Worm (Caenorhabditis elegans) whole organism, L3 larva: Measurements from ENCODE around the gene F53A3.7.

Experiments
- R02D3.7 ChIP-seq: fragments of 150-350 bp; optimal IDR thresholded peaks from 2 replicates; lab custom pipeline; 2014; ENCODE audit warnings: missing biosample characterization, missing genetic modification characterization
- ZK546.5 ChIP-seq: sonication (generic microtip); optimal IDR thresholded peaks from 2 replicates; lab custom pipeline; 2017; ENCODE audit warnings: missing biosample characterization, missing genetic modification characterization
- aly-2 ChIP-seq: fragments of 150-350 bp; optimal IDR thresholded peaks from 2 replicates; lab custom pipeline; 2014; ENCODE audit warnings: missing biosample characterization, missing genetic modification characterization
- ama-1 ChIP-seq: fragments of 150-350 bp; optimal IDR thresholded peaks from 2 replicates; lab custom pipeline; 2018
- ceh-16 ChIP-seq: sonication (generic microtip); optimal IDR thresholded peaks from 2 replicates; lab custom pipeline; 2017; ENCODE audit warnings: missing biosample characterization, missing genetic modification characterization
- ceh-28 ChIP-seq: fragments of 150-350 bp; optimal IDR thresholded peaks from 2 replicates; lab custom pipeline; 2014; ENCODE audit warnings: missing biosample characterization, missing genetic modification reagents, missing genetic modification characterization
- ceh-82 ChIP-seq: fragments of 150-350 bp; optimal IDR thresholded peaks from 2 replicates; lab custom pipeline; 2014; ENCODE audit warnings: missing biosample characterization, missing genetic modification characterization
- ceh-9 ChIP-seq: sonication (generic microtip); optimal IDR thresholded peaks from 2 replicates; lab custom pipeline; 2018; ENCODE audit warnings: missing biosample characterization, missing genetic modification characterization
- daf-12 ChIP-seq: fragments of 150-350 bp; optimal IDR thresholded peaks from 2 replicates; lab custom pipeline; 2014; ENCODE audit warnings: missing biosample characterization, missing genetic modification reagents, missing genetic modification characterization
- egl-27 ChIP-seq: sonication (generic microtip); optimal IDR thresholded peaks from 4 replicates; lab custom pipeline; 2017; ENCODE audit warnings: missing biosample characterization, missing genetic modification reagents, missing genetic modification characterization
- egl-5 ChIP-seq: fragments of 150-350 bp; optimal IDR thresholded peaks from 2 replicates; lab custom pipeline; 2017; ENCODE audit warnings: missing biosample characterization, missing genetic modification reagents, missing genetic modification characterization, inconsistent platforms
- elt-1 ChIP-seq: fragments of 150-350 bp; optimal IDR thresholded peaks from 2 replicates; lab custom pipeline; 2014; ENCODE audit warnings: missing biosample characterization, missing genetic modification characterization
- elt-2 ChIP-seq: sonication (generic microtip); optimal IDR thresholded peaks from 2 replicates; lab custom pipeline; 2016; ENCODE audit warnings: missing genetic modification reagents, mild to moderate bottlenecking, missing genetic modification characterization, missing compliant biosample characterization
- elt-3 ChIP-seq, 3 experiments: fragments of 150-350 bp in 1 of 3; sonication (generic microtip) in 2 of 3; optimal IDR thresholded peaks; 2 replicates in 2 of 3; 4 replicates in 1 of 3; lab custom pipeline; 2014 to 2017; ENCODE audit warnings: missing biosample characterization in 3 of 3, missing genetic modification characterization in 3 of 3
- eor-1 ChIP-seq, 2 experiments: fragments of 150-350 bp; optimal IDR thresholded peaks; 2 replicates each; lab custom pipeline; 2014 to 2018; ENCODE audit warnings: missing biosample characterization in 2 of 2, missing genetic modification characterization in 2 of 2
- fkh-10 ChIP-seq: sonication (generic microtip); optimal IDR thresholded peaks from 2 replicates; lab custom pipeline; 2017; ENCODE audit warnings: missing biosample characterization, missing genetic modification reagents, missing genetic modification characterization
- fkh-2 ChIP-seq: fragments of 150-350 bp; optimal IDR thresholded peaks from 2 replicates; lab custom pipeline; 2014; ENCODE audit warnings: missing biosample characterization, missing genetic modification reagents, missing genetic modification characterization
- fos-1 ChIP-seq: fragments of 150-350 bp; optimal IDR thresholded peaks from 2 replicates; lab custom pipeline; 2014; ENCODE audit warnings: missing biosample characterization, missing genetic modification characterization
- hmg-11 ChIP-seq: sonication (generic microtip); optimal IDR thresholded peaks from 2 replicates; lab custom pipeline; 2016; ENCODE audit warnings: missing genetic modification characterization, missing compliant biosample characterization
- jun-1 ChIP-seq: fragments of 150-350 bp; optimal IDR thresholded peaks from 2 replicates; lab custom pipeline; 2014; ENCODE audit warnings: missing biosample characterization, missing genetic modification reagents, missing genetic modification characterization
- lin-15B ChIP-seq: fragments of 150-350 bp; optimal IDR thresholded peaks from 2 replicates; lab custom pipeline; 2014; ENCODE audit warnings: missing biosample characterization, missing genetic modification characterization
- lsy-12 ChIP-seq: sonication (generic microtip); optimal IDR thresholded peaks from 2 replicates; lab custom pipeline; 2016; ENCODE audit warnings: mild to moderate bottlenecking, missing genetic modification characterization, missing compliant biosample characterization
- mdl-1 ChIP-seq: fragments of 150-350 bp; optimal IDR thresholded peaks from 2 replicates; lab custom pipeline; 2014; ENCODE audit warnings: missing biosample characterization, missing genetic modification characterization
- mml-1 ChIP-seq: fragments of 150-350 bp; sonication (generic microtip); optimal IDR thresholded peaks from 3 replicates; lab custom pipeline; 2014; ENCODE audit warnings: missing biosample characterization, missing genetic modification characterization
- nfya-1 ChIP-seq: sonication (generic microtip); optimal IDR thresholded peaks from 2 replicates; lab custom pipeline; 2017; ENCODE audit warnings: missing genetic modification characterization, mild to moderate bottlenecking, missing compliant biosample characterization, antibody characterized with exemption, moderate library complexity; ENCODE audit not compliant: insufficient read depth
- nhr-12 ChIP-seq: fragments of 150-350 bp; optimal IDR thresholded peaks from 2 replicates; lab custom pipeline; 2014; ENCODE audit warnings: missing biosample characterization, missing genetic modification characterization
- nhr-23 ChIP-seq: fragments of 150-350 bp; optimal IDR thresholded peaks from 2 replicates; lab custom pipeline; 2014; ENCODE audit warnings: missing biosample characterization, missing genetic modification reagents, missing genetic modification characterization
- nhr-237 ChIP-seq: fragments of 150-350 bp; optimal IDR thresholded peaks from 2 replicates; lab custom pipeline; 2014; ENCODE audit warnings: missing biosample characterization, missing genetic modification characterization
- nhr-25 ChIP-seq: sonication (generic microtip); optimal IDR thresholded peaks from 2 replicates; lab custom pipeline; 2017; ENCODE audit warnings: missing biosample characterization, missing genetic modification characterization
- nhr-28 ChIP-seq: fragments of 150-350 bp; optimal IDR thresholded peaks from 2 replicates; lab custom pipeline; 2014; ENCODE audit warnings: missing biosample characterization, missing genetic modification characterization
- nhr-76 ChIP-seq: fragments of 150-350 bp; sonication (generic microtip); optimal IDR thresholded peaks from 5 replicates; lab custom pipeline; 2014; ENCODE audit warnings: missing biosample characterization, missing genetic modification characterization
- nhr-77 ChIP-seq: fragments of 150-350 bp; optimal IDR thresholded peaks from 2 replicates; lab custom pipeline; 2014; ENCODE audit warnings: missing biosample characterization, missing genetic modification characterization
- pha-4 ChIP-seq: fragments of 150-350 bp; optimal IDR thresholded peaks from 2 replicates; lab custom pipeline; 2014; ENCODE audit warnings: missing biosample characterization, missing genetic modification reagents, missing genetic modification characterization
- pqm-1 ChIP-seq: fragments of 150-350 bp; optimal IDR thresholded peaks from 2 replicates; lab custom pipeline; 2017; ENCODE audit warnings: missing biosample characterization, missing genetic modification characterization, inconsistent platforms
- sea-2 ChIP-seq: fragments of 150-350 bp; sonication (generic microtip); optimal IDR thresholded peaks from 4 replicates; lab custom pipeline; 2014; ENCODE audit warnings: missing biosample characterization, missing genetic modification reagents, missing genetic modification characterization
- skn-1 ChIP-seq: fragments of 150-350 bp; optimal IDR thresholded peaks from 2 replicates; lab custom pipeline; 2014; ENCODE audit warnings: missing biosample characterization, missing genetic modification characterization
- snpc-4 ChIP-seq: fragments of 150-350 bp; optimal IDR thresholded peaks from 2 replicates; lab custom pipeline; 2014; ENCODE audit warnings: missing biosample characterization, missing genetic modification characterization
- tbx-2 ChIP-seq: sonication (generic microtip); optimal IDR thresholded peaks from 2 replicates; lab custom pipeline; 2016; ENCODE audit warnings: mild to moderate bottlenecking, missing genetic modification characterization, missing compliant biosample characterization
- unc-62 ChIP-seq: fragments of 150-350 bp; sonication (generic microtip); optimal IDR thresholded peaks from 4 replicates; lab custom pipeline; 2014; ENCODE audit warnings: missing biosample characterization, missing genetic modification reagents, missing genetic modification characterization
- ztf-11 ChIP-seq: fragments of 150-350 bp; optimal IDR thresholded peaks from 2 replicates; lab custom pipeline; 2014; ENCODE audit warnings: missing biosample characterization, missing genetic modification characterization
- ztf-4 ChIP-seq: fragments of 150-350 bp; optimal IDR thresholded peaks from 2 replicates; lab custom pipeline; 2014; ENCODE audit warnings: missing biosample characterization, missing genetic modification characterization

F53A3.7 gene

DNA sequence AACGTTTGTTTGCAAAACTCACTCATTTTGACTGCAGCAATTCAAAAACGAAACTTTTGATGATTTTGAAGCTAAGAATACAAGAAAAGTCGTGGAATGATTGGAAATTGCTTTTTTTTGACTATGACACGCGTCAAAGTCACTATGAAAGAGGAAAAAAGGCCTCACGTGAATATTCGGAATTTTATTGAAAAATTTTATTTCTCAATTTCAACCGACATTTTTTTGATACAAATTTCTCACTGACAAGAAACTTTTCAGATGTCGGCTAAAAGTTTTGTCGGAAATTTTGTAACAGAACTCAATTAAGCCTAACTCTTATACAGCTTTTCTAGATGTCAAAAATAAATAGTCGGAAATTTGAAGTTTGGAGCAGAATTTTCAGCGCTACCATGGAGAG, 19.1 kb downstream of the F53A3.7 start, which contains the start of gene R155.5:
Gene R155.5, minus strand, starts transcription at position 101 of the 400 bp plus-strand sequence.
- TF ChIP-seq lin-15B (tag; lab: Kevin White, UChicago) (no peak), hmg-11 (tag; lab: Kevin White, UChicago) (no peak), nhr-237 (tag; lab: Kevin White, UChicago) (no peak), egl-5 (tag; lab: Kevin White, UChicago) (no peak), eor-1 (tag; optimal IDR thresholded peaks at IDR 0.05; lab: Kevin White, UChicago) (no peak), lsy-12 (tag; lab: Kevin White, UChicago) (no peak), ceh-28 (tag; lab: Kevin White, UChicago) (no peak), elt-3 (tag; optimal IDR thresholded peaks at IDR 0.05; lab: Kevin White, UChicago) (no peak), R02D3.7 (no peak), ceh-16 (no peak), fkh-10 (GFP tag; lab: Kevin White, UChicago) (no peak), nhr-25 (tag; lab: Kevin White, UChicago) (no peak), pha-4 (tag; lab: Kevin White, UChicago) (no peak), ceh-82 (tag; lab: Kevin White, UChicago) (no peak), aly-2 (no peak), elt-2 (tag; lab: Kevin White, UChicago) (no peak), sea-2 (GFP tag; lab: Kevin White, UChicago) (no peak), snpc-4 (tag; lab: Kevin White, UChicago) (no peak), daf-12 (tag; lab: Kevin White, UChicago) (no peak), ama-1 (lab: Kevin White, UChicago) (no peak)

DNA sequence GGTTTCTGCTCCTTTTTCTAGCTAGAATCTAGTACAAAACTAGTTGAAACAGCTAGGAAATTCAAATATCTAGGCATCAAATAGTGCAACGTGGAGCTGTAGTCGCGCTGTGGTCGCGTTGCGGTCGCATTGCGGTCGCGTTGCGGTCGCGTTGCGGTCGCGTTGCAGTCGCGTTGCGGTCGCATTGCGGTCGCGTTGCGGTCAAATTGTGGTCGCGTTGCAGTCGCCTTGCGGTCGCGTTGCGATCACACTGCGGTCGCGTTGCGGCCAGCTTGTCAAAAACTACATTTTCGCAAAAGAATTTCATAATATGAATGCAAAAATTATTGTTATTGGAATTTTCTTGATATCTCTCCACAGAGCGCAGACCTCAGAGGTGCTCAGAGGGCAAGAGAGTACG, 24.7 kb downstream of the F53A3.7 start:
- TF ChIP-seq skn-1 (tag; lab: Kevin White, UChicago) (no peak), fkh-2 (no peak), ceh-9 (tag; lab: Kevin White, UChicago) (no peak), nhr-77 (tag; lab: Kevin White, UChicago) (no peak)
- TF ChIP-seq, all 47 proteins: peak for 0

DNA sequence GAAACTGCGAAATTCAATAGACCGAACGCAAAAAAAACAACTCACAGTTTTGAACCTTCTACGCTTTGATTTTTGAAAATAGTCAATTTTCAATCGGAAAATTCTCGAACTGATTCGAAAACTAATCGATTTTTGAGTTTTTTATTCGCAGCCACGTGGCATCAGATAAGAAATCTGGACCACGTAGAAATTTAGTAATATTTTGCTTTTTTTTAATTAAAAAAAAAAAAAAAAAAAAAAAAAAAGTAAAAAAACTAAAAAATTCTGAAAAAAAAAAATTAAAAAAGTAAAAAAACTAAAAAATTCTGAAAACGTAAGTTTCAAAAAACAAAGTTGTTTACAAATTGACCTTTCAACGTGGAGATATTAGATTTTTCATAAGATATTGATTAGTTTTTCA, 25.3 kb downstream of the F53A3.7 start, which contains the start of gene R155.3:
Gene R155.3, minus strand, starts transcription at position 101 of the 400 bp plus-strand sequence.
- TF ChIP-seq nhr-77 (tag; lab: Kevin White, UChicago) (no peak), nhr-25 (tag; lab: Kevin White, UChicago) (no peak), ceh-82 (tag; lab: Kevin White, UChicago) (no peak), fos-1 (tag; lab: Kevin White, UChicago) (no peak), ztf-4 (tag; lab: Kevin White, UChicago) (no peak), tbx-2 (tag; lab: Kevin White, UChicago) (no peak), nhr-28 (tag; lab: Kevin White, UChicago) (no peak), egl-5 (tag; lab: Kevin White, UChicago) (no peak), mdl-1 (tag; lab: Kevin White, UChicago) (no peak), ZK546.5 (tag; lab: Kevin White, UChicago) (no peak), lsy-12 (tag; lab: Kevin White, UChicago) (no peak), ama-1 (lab: Kevin White, UChicago) (no peak), mml-1 (tag; lab: Kevin White, UChicago) (no peak), nhr-23 (tag; lab: Kevin White, UChicago) (no peak), ztf-11 (tag; lab: Kevin White, UChicago) (no peak), elt-1 (no peak), unc-62 (GFP tag; lab: Kevin White, UChicago) (no peak), ceh-16 (no peak), egl-27 (tag; lab: Kevin White, UChicago) (no peak)

DNA sequence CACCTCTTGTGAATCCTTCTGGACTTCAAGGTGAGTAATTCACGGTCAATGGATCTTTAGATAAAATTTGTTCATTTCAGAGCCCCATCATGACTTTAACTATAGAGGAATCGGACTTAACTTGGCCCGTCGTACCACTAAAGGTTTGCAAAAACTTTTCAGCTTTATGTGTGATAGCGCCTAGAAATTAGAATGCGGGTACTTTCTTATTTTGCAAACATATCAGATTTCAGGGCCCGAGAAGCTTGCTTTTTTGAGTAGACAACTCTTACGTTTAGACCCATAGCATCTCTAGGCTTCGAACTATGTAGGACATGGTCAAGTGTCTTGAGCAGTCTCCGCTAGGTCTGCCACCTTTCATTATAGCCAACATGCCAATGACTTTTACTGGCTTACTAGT, 26.1 kb downstream of the F53A3.7 start:
- TF ChIP-seq fkh-10 (GFP tag; lab: Kevin White, UChicago) (no peak), eor-1 (tag; optimal IDR thresholded peaks at IDR 0.05; lab: Kevin White, UChicago) (no peak), nhr-25 (tag; lab: Kevin White, UChicago) (no peak), nfya-1 (tag; lab: Kevin White, UChicago) (no peak), nhr-28 (tag; lab: Kevin White, UChicago) (no peak), pqm-1 (tag; lab: Kevin White, UChicago) (no peak), ceh-16 (no peak), mdl-1 (tag; lab: Kevin White, UChicago) (no peak), ceh-9 (tag; lab: Kevin White, UChicago) (no peak), nhr-76 (tag; lab: Kevin White, UChicago) (no peak), lsy-12 (tag; lab: Kevin White, UChicago) (no peak), nhr-237 (tag; lab: Kevin White, UChicago) (no peak), nhr-12 (tag; lab: Kevin White, UChicago) (no peak), fos-1 (tag; lab: Kevin White, UChicago) (no peak), tbx-2 (tag; lab: Kevin White, UChicago) (no peak), lin-15B (tag; lab: Kevin White, UChicago) (no peak), nhr-23 (tag; lab: Kevin White, UChicago) (no peak), jun-1 (tag; lab: Kevin White, UChicago) (no peak)
- TF ChIP-seq, all 47 proteins: peak for 0
